Worm (Caenorhabditis elegans): ENCODE measurements around the gene C10A4.1.

DNA sequence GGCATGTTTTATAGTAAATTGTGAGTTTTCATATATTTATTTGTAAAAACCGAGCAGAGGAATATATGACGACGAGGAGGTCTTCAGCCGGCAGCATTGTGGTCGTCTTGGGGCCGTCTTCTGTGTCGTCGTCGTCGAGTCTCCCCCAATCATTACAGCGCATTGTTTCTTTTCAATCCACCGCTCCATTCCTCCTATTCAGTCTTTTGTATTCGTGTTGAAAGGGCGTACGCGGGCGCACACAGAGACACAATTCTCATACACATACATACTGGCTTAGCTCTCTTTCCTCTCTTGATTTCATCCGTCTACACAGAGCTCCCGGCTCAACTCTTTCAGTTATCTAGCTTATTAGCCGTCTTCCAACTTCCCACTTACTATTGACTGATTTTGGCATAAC, 47.5 kb downstream of the C10A4.1 start, which contains the start of gene sox-2:
- TF ChIP-seq nhr-237 (tag; optimal IDR thresholded peaks at IDR 0.05) (no peak), ztf-11 (tag; optimal IDR thresholded peaks at IDR 0.05) (no peak), ama-1 (optimal IDR thresholded peaks at IDR 0.05) (no peak)

Measured in whole organism, L3 larva.